Worm (Caenorhabditis elegans) whole organism, early embryonic: Measurements from ENCODE around the gene str-226.

Experiments
- B0310.2 ChIP-seq: sonication (generic microtip); optimal IDR thresholded peaks from 2 replicates; lab custom pipeline; 2016; ENCODE audit warnings: mild to moderate bottlenecking, missing genetic modification characterization, missing compliant biosample characterization
- F13C5.2 ChIP-seq: sonication (generic microtip); optimal IDR thresholded peaks from 2 replicates; lab custom pipeline; 2017; ENCODE audit warnings: mild to moderate bottlenecking, missing genetic modification characterization, inconsistent platforms, missing compliant biosample characterization
- aly-1 ChIP-seq: sonication (generic microtip); optimal IDR thresholded peaks from 2 replicates; lab custom pipeline; 2016; ENCODE audit warnings: missing genetic modification characterization, missing compliant biosample characterization
- ama-1 ChIP-seq: fragments of 150-350 bp; optimal IDR thresholded peaks from 2 replicates; lab custom pipeline; 2014
- ceh-13 ChIP-seq: fragments of 200-800 bp; sonication (Bioruptor generic); optimal IDR thresholded peaks from 2 replicates; lab custom pipeline; 2018; ENCODE audit warnings: mild to moderate bottlenecking, missing genetic modification characterization, missing compliant biosample characterization
- ceh-36 ChIP-seq: sonication (generic microtip); optimal IDR thresholded peaks from 2 replicates; lab custom pipeline; 2016; ENCODE audit warnings: missing genetic modification characterization, inconsistent platforms, missing compliant biosample characterization
- ets-7 ChIP-seq: sonication (generic microtip); optimal IDR thresholded peaks from 2 replicates; lab custom pipeline; 2016; ENCODE audit warnings: missing genotype, missing genetic modification characterization, missing compliant biosample characterization
- flt-1 ChIP-seq: fragments of 200-800 bp; sonication (Bioruptor generic); IDR thresholded peaks from 2 replicates; pipeline ENCODE4 v1.3.6; 2022; ENCODE audit warnings: missing genetic modification characterization, missing compliant biosample characterization
- hmbx-1 ChIP-seq: sonication (generic microtip); optimal IDR thresholded peaks from 2 replicates; lab custom pipeline; 2016; ENCODE audit warnings: mild to moderate bottlenecking, missing genetic modification characterization, missing compliant biosample characterization
- hmg-4 ChIP-seq: fragments of 200-800 bp; sonication (Bioruptor generic); optimal IDR thresholded peaks from 2 replicates; lab custom pipeline; 2018; ENCODE audit warnings: mild to moderate bottlenecking, missing genetic modification characterization, missing compliant biosample characterization
- hnd-1 ChIP-seq: sonication (generic microtip); optimal IDR thresholded peaks from 2 replicates; lab custom pipeline; 2016; ENCODE audit warnings: missing genetic modification characterization, missing compliant biosample characterization
- pes-1 ChIP-seq: fragments of 200-800 bp; sonication (Bioruptor generic); IDR thresholded peaks from 2 replicates; pipeline ENCODE4 v1.3.6; 2022; ENCODE audit warnings: missing genetic modification reagents, missing genetic modification characterization, missing compliant biosample characterization
- scrt-1 ChIP-seq: fragments of 200-800 bp; sonication (Bioruptor generic); IDR thresholded peaks from 2 replicates; pipeline ENCODE4 v1.3.6; 2022; ENCODE audit warnings: missing genetic modification characterization, missing compliant biosample characterization
- sea-1 ChIP-seq: fragments of 200-800 bp; sonication (Bioruptor generic); conservative IDR thresholded peaks from 2 replicates; pipeline ENCODE4 v1.3.6; 2022; ENCODE audit warnings: missing genetic modification characterization, missing compliant biosample characterization
- tbx-11 ChIP-seq: fragments of 200-800 bp; sonication (Bioruptor generic); IDR thresholded peaks from 2 replicates; pipeline ENCODE4 v1.3.6; 2022; ENCODE audit warnings: missing genetic modification characterization, missing compliant biosample characterization
- tbx-37 ChIP-seq: fragments of 200-800 bp; sonication (Bioruptor generic); conservative IDR thresholded peaks from 2 replicates; pipeline ENCODE4 v1.3.6; 2022; ENCODE audit warnings: missing genetic modification reagents, missing genetic modification characterization, missing compliant biosample characterization
- tra-4 ChIP-seq: sonication (generic microtip); optimal IDR thresholded peaks from 2 replicates; lab custom pipeline; 2017; ENCODE audit warnings: missing genetic modification characterization, missing compliant biosample characterization

Gene str-226

DNA sequence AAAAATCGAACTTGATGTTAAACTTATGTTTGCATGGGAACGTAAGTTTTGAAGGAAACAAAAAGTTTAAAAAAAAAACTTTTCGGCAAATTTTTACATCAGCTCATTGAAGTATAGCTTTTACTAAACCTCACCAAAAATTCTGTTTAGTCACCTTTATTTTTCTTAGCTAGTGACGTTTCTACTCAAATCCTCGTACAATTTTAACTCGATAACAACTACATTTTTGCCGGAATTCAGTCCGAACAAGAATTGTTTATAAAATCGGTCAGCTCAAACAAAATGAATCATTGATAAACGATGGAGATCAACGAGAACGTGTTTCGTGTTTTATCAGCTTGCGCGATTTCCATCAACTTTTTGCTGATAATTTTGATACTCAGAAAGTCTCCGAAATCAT is 14.4 kb downstream of the str-226 start, which contains the start of gene str-260:
Gene str-260 (plus strand): TSS at position 301 of the 400 bp plus-strand sequence.
- TF ChIP-seq ets-7 (tag; lab: Kevin White, UChicago) = no peak

DNA sequence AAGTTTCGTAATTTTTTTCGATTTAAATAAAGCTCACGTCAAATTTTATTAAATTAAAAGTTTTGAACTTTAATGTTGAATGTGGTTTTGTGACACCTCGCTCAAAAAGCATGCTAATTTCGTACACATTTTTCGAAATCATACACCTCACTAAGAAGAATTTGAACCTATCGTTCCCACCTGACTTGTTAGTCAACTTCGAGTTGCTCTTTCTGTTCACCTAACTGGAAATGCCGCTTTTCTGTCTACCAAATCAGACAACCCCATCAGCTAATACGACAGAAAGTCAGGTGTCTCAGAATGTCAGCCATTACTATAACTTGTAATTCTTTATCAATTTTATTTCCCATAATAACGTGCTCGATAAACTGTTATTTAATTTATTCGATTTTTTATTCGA is 17.9 kb downstream of the str-226 start, which contains the start of gene srbc-66:
Gene srbc-66 (plus strand): TSS at position 301 of the 400 bp plus-strand sequence.
- TF ChIP-seq F13C5.2 (tag; lab: Kevin White, UChicago) (no peak), sea-1 (GFP tag; lab: Robert Waterston, UW) (no peak)

DNA sequence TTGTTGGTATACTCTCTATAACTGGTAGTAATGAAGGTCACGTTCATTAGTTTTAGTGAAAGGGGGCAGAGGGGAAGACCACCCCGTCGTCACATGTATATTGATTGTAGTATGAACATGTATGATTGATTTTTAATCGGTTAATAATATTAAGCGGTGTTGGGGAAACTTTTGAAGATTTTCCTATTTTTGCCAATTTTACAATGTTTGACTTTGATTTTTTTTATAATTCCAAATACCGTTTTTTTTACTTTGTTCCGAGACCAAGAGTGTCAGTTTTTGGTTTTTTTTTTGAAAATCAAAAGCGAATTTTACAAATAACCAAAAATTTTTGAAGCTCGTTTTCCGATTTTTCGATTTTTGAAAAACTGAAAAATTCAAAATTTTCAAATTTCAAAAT is 22.8 kb downstream of the str-226 start, which contains the start of gene nhr-221:
Gene nhr-221 (minus strand): TSS at position 101 of the 400 bp plus-strand sequence.
- TF ChIP-seq pes-1 (GFP tag; lab: Robert Waterston, UW) (no peak), ets-7 (tag; lab: Kevin White, UChicago) (no peak), hmg-4 (GFP tag; lab: Kevin White, UChicago) (no peak), B0310.2 (no peak), scrt-1 (GFP tag; lab: Robert Waterston, UW) (no peak), ceh-36 (tag; lab: Kevin White, UChicago) (no peak), tbx-37 (no peak), F13C5.2 (tag; lab: Kevin White, UChicago) (no peak)

DNA sequence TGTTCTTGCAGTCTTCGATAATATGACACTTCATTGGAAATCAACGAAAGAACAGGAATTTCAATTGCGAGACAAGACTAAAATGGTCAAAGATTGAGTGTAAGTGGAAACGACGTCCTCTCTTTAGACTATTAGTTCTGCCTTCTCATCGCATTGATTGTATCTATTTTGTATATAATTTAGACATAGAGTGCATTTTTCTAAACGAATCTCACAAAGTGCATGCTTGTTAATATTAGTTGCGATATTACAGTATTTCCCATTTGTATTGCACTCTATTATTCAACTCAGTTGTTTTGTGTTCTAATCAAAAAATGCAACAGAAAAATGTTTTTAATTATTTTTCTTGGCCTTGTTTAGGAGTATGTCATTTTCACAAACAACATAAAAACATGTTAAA is 25.8 kb downstream of the str-226 start, which contains the start of gene nhr-93:
Gene nhr-93 (minus strand): TSS at position 101 of the 400 bp plus-strand sequence.
- no peak for TF ChIP-seq B0310.2
- TF ChIP-seq hmg-4 (GFP tag; lab: Kevin White, UChicago) = no peak
- no peak for TF ChIP-seq ceh-13 (GFP tag; lab: Kevin White, UChicago)
- TF ChIP-seq sea-1 (GFP tag; lab: Robert Waterston, UW) = no peak
- no peak for TF ChIP-seq F13C5.2 (tag; lab: Kevin White, UChicago)

DNA sequence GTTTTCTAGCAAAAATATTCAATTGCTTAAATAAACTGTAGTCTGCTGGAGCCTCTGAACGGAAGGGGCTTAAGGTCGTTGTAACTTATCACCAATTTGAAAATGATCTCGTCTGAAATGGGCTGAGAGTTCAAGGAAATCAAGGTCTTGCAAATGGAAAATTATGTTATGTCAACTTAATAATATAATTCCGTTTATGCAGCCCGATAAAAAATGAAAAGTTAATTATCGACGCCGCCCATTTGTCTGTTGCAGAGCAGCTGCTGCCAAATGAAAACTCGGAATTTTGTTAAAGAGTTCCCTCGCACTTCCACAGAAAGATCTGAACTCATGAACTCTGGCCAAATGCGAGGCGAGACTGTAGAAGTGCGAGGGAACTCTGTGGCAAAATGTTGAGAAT is 28.6 kb downstream of the str-226 start, which contains the start of gene srbc-67:
Gene srbc-67 (minus strand): TSS at position 101 of the 400 bp plus-strand sequence.
- TF ChIP-seq F13C5.2 (tag; lab: Kevin White, UChicago) = no peak
- no peak for TF ChIP-seq ceh-13 (GFP tag; lab: Kevin White, UChicago)
- no peak for TF ChIP-seq flt-1 (GFP tag; lab: Robert Waterston, UW)
- TF ChIP-seq tra-4 (tag; lab: Kevin White, UChicago) = no peak
- no peak for TF ChIP-seq ceh-36 (tag; lab: Kevin White, UChicago)
- no peak for TF ChIP-seq B0310.2
- TF ChIP-seq aly-1 = no peak
- TF ChIP-seq pes-1 (GFP tag; lab: Robert Waterston, UW) = no peak
- no peak for TF ChIP-seq tbx-37
- TF ChIP-seq scrt-1 (GFP tag; lab: Robert Waterston, UW) = no peak
- TF ChIP-seq hmg-4 (GFP tag; lab: Kevin White, UChicago) = no peak
- no peak for TF ChIP-seq sea-1 (GFP tag; lab: Robert Waterston, UW)
- no peak for TF ChIP-seq hnd-1
- no peak for TF ChIP-seq ets-7 (tag; lab: Kevin White, UChicago)
- no peak for TF ChIP-seq tbx-11 (GFP tag; lab: Robert Waterston, UW)

DNA sequence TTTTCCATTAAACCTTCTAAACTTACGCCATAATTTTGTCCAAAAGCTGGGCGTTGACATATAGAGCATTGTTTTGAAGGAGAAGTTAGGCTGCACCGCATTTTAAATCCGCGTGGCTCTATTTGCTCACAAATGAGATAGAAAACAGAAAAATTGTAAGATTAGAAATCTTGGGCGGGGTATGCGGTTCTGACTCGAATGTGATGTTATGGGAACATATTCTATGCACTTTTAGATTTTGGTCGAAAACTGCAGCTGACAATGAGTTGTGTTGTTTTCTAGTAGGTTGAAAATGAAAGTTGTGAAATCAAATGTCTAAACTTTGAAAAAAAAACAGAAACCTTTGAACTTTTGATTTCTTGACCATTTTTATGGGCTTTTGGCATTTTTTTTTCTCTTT is 30.9 kb downstream of the str-226 start, which contains the start of gene nhr-222:
Gene nhr-222 (minus strand): TSS at position 101 of the 400 bp plus-strand sequence.
- TF ChIP-seq tbx-11 (GFP tag; lab: Robert Waterston, UW) = no peak
- no peak for TF ChIP-seq ets-7 (tag; lab: Kevin White, UChicago)
- no peak for TF ChIP-seq sea-1 (GFP tag; lab: Robert Waterston, UW)
- no peak for TF ChIP-seq tra-4 (tag; lab: Kevin White, UChicago)
- TF ChIP-seq ceh-36 (tag; lab: Kevin White, UChicago) = no peak
- no peak for TF ChIP-seq F13C5.2 (tag; lab: Kevin White, UChicago)
- no peak for TF ChIP-seq flt-1 (GFP tag; lab: Robert Waterston, UW)

DNA sequence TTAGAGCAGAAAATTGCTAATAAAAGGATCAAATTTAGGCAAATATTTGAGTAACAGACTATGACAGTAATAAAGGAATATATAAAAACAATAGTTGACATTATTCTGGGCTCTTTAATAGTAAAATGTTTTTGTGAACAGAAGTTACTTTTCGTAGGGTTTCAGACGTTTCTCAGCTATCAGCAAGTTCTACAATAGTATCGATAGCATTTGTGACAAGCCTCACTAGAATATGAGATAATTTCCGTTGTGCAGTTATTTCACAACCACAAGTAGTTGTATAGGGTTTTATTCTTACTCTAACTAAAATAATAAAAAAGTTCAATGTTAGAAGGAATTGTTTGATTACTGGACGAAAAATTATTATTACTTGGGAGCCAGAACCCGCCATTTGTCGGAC is 34.0 kb downstream of the str-226 start, which contains the start of gene srbc-68:
Gene srbc-68 (minus strand): TSS at position 101 of the 400 bp plus-strand sequence.
- TF ChIP-seq B0310.2 = no peak
- no peak for TF ChIP-seq F13C5.2 (tag; lab: Kevin White, UChicago)
- no peak for TF ChIP-seq tbx-11 (GFP tag; lab: Robert Waterston, UW)
- no peak for TF ChIP-seq scrt-1 (GFP tag; lab: Robert Waterston, UW)
- no peak for TF ChIP-seq hmbx-1
- no peak for TF ChIP-seq ama-1 (lab: Kevin White, UChicago)
- TF ChIP-seq ceh-13 (GFP tag; lab: Kevin White, UChicago) = no peak
- no peak for TF ChIP-seq ets-7 (tag; lab: Kevin White, UChicago)

DNA sequence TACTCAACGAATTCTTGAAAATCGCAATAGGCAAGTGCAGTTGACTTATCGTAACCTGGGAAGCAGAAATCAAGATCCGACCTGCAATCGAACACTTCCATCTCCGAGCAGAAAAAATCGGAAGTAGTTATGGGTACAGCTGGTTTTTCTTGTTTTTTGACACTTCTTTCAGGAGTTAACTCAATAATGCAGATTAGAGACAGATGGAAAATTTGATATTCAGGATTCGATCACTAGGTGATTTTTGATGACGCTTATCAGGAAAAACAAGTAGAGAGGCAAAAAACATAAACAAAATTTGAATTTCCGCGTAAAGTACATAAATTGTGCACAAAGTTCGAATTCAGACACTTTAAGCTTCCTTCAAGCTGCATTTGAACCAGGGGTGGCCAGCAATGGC is 36.3 kb downstream of the str-226 start, which contains the start of gene srw-130:
Gene srw-130 (minus strand): TSS at position 101 of the 400 bp plus-strand sequence.
- TF ChIP-seq aly-1 = no peak
- TF ChIP-seq F13C5.2 (tag; lab: Kevin White, UChicago) = no peak
- TF ChIP-seq tra-4 (tag; lab: Kevin White, UChicago) = no peak
- TF ChIP-seq tbx-11 (GFP tag; lab: Robert Waterston, UW) = no peak
- no peak for TF ChIP-seq hnd-1
- no peak for TF ChIP-seq ceh-36 (tag; lab: Kevin White, UChicago)
- TF ChIP-seq hmbx-1 = no peak
- no peak for TF ChIP-seq flt-1 (GFP tag; lab: Robert Waterston, UW)
- TF ChIP-seq B0310.2 = no peak

DNA sequence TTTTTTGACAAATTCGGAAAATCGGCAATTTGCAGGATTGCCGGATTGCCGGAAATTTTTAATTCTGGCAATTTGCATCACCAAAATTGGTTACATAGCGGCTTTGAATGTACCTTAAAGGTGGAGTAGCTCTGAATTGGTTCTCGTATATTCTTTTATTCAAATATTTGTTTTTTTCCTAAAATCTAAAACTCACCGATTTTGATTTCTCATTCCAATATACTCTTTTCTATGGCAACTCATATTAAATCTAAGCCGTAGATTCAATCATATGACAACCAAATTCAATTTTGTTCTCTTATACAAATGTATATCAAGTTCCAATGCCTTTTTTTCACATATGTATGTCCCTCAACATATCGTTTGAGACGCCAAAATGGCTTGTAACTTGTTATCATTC is 37.1 kb downstream of the str-226 start, which contains the start of gene sri-21:
Gene sri-21 (plus strand): TSS at position 301 of the 400 bp plus-strand sequence.
- TF ChIP-seq ama-1 (lab: Kevin White, UChicago) (no peak), sea-1 (GFP tag; lab: Robert Waterston, UW) (no peak), F13C5.2 (tag; lab: Kevin White, UChicago) (no peak), scrt-1 (GFP tag; lab: Robert Waterston, UW) (no peak), ets-7 (tag; lab: Kevin White, UChicago) (no peak), hnd-1 (no peak), tbx-37 (no peak)
